Fruit fly (Drosophila melanogaster): ENCODE results near the gene ck.
A peak's percentile ranks its signal among the peaks of the same experiment; 100 is the strongest.

Gene ck

DNA sequence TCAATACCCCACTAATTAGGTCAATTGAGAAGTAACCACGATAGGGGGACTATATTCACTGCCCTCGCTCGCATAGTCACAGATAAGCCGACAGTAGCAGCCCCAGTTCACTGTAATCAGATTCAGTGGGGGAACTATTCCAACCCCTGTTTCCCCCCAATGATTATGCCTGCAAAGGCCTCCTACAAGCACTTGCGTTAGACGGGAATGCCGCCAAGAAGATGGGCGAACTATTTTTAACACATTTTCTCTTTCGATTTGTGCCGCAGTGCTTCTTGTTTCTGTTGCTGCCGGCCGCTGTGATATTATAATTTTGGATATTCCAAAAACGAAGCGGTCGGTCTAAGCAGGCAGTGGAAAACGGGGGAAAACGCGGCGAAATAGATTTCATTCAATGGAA, 8.0 kb upstream of the ck start:
- TF ChIP-seq CG8301 (tag; optimal IDR thresholded peaks at IDR 0.05), result no peak

DNA sequence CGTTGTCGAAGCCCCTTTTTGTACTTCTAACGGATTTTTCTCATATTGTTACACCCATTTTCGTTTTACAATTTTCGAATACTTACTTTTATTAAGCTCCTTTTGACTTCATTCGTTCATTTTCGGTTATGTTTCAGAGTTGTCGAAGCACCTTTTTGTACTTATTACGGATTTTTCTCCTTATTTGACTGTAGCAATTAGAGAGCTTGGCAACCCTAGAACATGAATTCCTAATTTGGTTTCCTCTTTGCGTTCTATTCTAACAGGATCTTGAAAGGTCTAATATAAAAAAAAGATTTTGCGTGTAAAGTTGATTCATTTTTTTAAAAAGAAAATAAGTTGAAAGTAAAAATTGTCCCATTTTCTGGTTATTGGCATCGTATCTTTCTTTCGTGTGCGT, 4.4 kb upstream of the ck start:
- TF ChIP-seq CG12605 (GFP tag; IDR thresholded peaks at IDR 0.05), result no peak
- no peak for TF ChIP-seq Snoo (tag; optimal IDR thresholded peaks at IDR 0.05)
- no peak for TF ChIP-seq rn (GFP tag; IDR thresholded peaks at IDR 0.05)
- TF ChIP-seq CG8159 (tag; optimal IDR thresholded peaks at IDR 0.05), result no peak
- no peak for TF ChIP-seq Pif1B (GFP tag; optimal IDR thresholded peaks at IDR 0.05)
- no peak for TF ChIP-seq CG13204 (GFP tag; optimal IDR thresholded peaks at IDR 0.05)

DNA sequence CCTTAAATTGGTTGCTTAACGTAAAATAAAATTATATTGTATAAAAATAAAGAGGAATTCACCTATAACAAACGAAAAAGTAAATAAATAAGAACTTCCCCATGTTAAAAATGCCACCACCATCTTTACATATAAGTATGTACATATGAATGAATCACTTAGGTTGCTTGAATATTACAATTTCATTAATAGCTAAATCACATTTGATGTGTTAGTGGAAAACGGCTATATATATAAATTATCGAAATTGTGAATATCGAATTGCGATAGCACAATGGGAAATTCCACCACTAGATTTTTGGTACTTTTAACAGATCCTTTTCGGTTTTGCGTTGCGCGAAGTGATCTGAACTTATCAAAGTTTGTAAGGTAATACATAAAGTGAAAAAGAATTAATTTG, 3.7 kb upstream of the ck start, which contains the start of the genes solo and vas:
solo (plus strand) TSS at position 289 of the 400 bp plus-strand sequence.
vas (plus strand) TSS at position 289 of the 400 bp plus-strand sequence.
- no peak for TF ChIP-seq Pif1B (GFP tag; optimal IDR thresholded peaks at IDR 0.05)
- TF ChIP-seq rn (GFP tag; IDR thresholded peaks at IDR 0.05), result no peak
- TF ChIP-seq CG4496 (GFP tag; IDR thresholded peaks at IDR 0.05), result no peak; the same call in 2 of the 3 replicates
- 0 out of 2 replicates have a peak, but pooled peaks have one; percentile 35 for TF ChIP-seq CG32121 (GFP tag; IDR thresholded peaks at IDR 0.05)
- TF ChIP-seq Ets98B (GFP tag; IDR thresholded peaks at IDR 0.05), result no peak
- TF ChIP-seq CG15710 (tag; optimal IDR thresholded peaks at IDR 0.05), result peak; percentile 35
- no peak for TF ChIP-seq CG10348 (GFP tag; IDR thresholded peaks at IDR 0.05)
- no peak for TF ChIP-seq CG9948 (tag; optimal IDR thresholded peaks at IDR 0.05)
- TF ChIP-seq gl (tag; optimal IDR thresholded peaks at IDR 0.05), result no peak
- peak; percentile 19 for TF ChIP-seq CG17806 (tag; optimal IDR thresholded peaks at IDR 0.05)
- no peak for TF ChIP-seq EcR (GFP tag; optimal IDR thresholded peaks at IDR 0.05)
- TF ChIP-seq CG8301 (tag; optimal IDR thresholded peaks at IDR 0.05), result peak; percentile 14
- TF ChIP-seq CG34367 (tag; optimal IDR thresholded peaks at IDR 0.05), result no peak

DNA sequence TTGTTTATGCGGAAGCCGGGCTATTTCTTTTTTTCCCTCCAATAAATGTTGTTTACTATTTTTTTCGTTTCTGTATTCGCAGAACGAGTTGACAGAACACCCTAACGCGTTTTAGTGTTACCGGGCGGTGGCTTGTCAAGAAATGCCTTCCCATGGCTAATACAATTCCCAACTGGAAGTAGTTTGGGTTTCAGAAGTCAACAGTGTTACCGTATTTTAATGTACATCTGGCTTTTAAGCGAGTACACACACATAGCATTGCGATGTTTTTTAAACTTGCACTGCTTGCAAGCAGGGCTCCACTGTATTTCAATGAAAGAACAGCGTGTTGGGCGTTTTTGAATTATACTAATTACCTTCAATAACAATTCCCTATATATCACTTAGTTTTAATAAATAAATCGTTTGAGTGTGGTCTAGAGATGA, 2.9 kb upstream of the ck start, which contains the start of gene TfIIS:
TfIIS (minus strand) TSS at position 178 of the 426 bp plus-strand sequence.
- no peak for TF ChIP-seq fd96Ca (GFP tag; IDR thresholded peaks at IDR 0.05)

DNA sequence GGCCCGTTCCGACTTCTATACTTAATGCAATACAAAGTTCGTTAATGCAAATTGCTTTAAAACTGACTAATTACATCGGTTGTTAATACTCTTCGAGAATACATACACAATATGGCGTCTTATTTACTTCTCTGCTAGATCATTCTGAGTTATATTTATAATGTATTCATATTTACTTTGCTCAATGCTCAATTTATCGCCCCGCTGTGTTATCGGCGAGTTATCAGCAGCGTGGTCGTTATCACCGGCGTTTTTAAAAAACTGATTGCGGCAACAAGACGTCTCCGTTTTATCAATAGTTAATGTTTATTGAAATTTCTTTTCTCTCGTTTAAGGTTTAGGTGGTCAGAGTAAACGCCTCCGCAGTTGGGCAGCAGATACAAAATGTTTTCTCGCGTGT, 1.3 kb upstream of the ck start:
- TF ChIP-seq CG8301 (tag; optimal IDR thresholded peaks at IDR 0.05), result no peak
- no peak for TF ChIP-seq CG4496 (GFP tag; IDR thresholded peaks at IDR 0.05)
- no peak for TF ChIP-seq EcR (GFP tag; optimal IDR thresholded peaks at IDR 0.05)
- no peak for TF ChIP-seq CG14655 (GFP tag; optimal IDR thresholded peaks at IDR 0.05)
- TF ChIP-seq Pif1B (GFP tag; optimal IDR thresholded peaks at IDR 0.05), result no peak
- TF ChIP-seq CG10348 (GFP tag; IDR thresholded peaks at IDR 0.05), result no peak
- TF ChIP-seq CG12605 (GFP tag; IDR thresholded peaks at IDR 0.05), result no peak
- TF ChIP-seq Snoo (tag; optimal IDR thresholded peaks at IDR 0.05), result no peak
- TF ChIP-seq fd96Ca (GFP tag; IDR thresholded peaks at IDR 0.05), result no peak
- no peak for TF ChIP-seq CG32121 (GFP tag; IDR thresholded peaks at IDR 0.05)
- no peak for TF ChIP-seq CG15710 (tag; optimal IDR thresholded peaks at IDR 0.05)

DNA sequence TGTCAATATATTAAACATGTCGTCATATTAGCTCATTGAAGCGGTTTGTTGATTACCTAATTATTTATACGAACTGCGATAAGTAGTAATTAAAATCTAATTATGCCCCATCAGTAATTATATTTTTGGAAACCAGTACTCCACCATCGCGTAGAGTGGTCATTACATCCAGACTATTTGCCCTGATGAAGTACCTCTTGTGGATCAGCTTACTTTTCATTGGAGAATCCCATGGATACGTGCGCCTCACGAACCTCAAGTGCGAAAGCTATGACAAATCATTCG, 398 bp upstream of the ck start, which contains the start of gene CG33679:
CG33679 (plus strand) TSS at position 186 of the 285 bp plus-strand sequence.
- no peak for TF ChIP-seq gl (tag; optimal IDR thresholded peaks at IDR 0.05)
- TF ChIP-seq fd96Ca (GFP tag; IDR thresholded peaks at IDR 0.05), result no peak
- no peak for TF ChIP-seq CG8159 (tag; optimal IDR thresholded peaks at IDR 0.05)
- no peak for TF ChIP-seq CG15710 (tag; optimal IDR thresholded peaks at IDR 0.05)
- TF ChIP-seq Pif1A (GFP tag; optimal IDR thresholded peaks at IDR 0.05), result no peak
- TF ChIP-seq CG10348 (GFP tag; IDR thresholded peaks at IDR 0.05), result no peak
- TF ChIP-seq CG9948 (tag; optimal IDR thresholded peaks at IDR 0.05), result no peak
- TF ChIP-seq D1 (tag; optimal IDR thresholded peaks at IDR 0.05), result no peak
- TF ChIP-seq CG12605 (GFP tag; IDR thresholded peaks at IDR 0.05), result no peak
- TF ChIP-seq CG32121 (GFP tag; IDR thresholded peaks at IDR 0.05), result no peak
- TF ChIP-seq EcR (GFP tag; optimal IDR thresholded peaks at IDR 0.05), result no peak
- no peak for TF ChIP-seq CG4496 (GFP tag; IDR thresholded peaks at IDR 0.05)
- TF ChIP-seq CG8301 (tag; optimal IDR thresholded peaks at IDR 0.05), result no peak
- TF ChIP-seq CG34367 (tag; optimal IDR thresholded peaks at IDR 0.05), result no peak
- TF ChIP-seq rn (GFP tag; IDR thresholded peaks at IDR 0.05), result no peak
- TF ChIP-seq Ets98B (GFP tag; IDR thresholded peaks at IDR 0.05), result no peak
- TF ChIP-seq Snoo (tag; optimal IDR thresholded peaks at IDR 0.05), result no peak
- no peak for TF ChIP-seq CG13204 (GFP tag; optimal IDR thresholded peaks at IDR 0.05)
- TF ChIP-seq CG17806 (tag; optimal IDR thresholded peaks at IDR 0.05), result no peak
- TF ChIP-seq CG14655 (GFP tag; optimal IDR thresholded peaks at IDR 0.05), result no peak

DNA sequence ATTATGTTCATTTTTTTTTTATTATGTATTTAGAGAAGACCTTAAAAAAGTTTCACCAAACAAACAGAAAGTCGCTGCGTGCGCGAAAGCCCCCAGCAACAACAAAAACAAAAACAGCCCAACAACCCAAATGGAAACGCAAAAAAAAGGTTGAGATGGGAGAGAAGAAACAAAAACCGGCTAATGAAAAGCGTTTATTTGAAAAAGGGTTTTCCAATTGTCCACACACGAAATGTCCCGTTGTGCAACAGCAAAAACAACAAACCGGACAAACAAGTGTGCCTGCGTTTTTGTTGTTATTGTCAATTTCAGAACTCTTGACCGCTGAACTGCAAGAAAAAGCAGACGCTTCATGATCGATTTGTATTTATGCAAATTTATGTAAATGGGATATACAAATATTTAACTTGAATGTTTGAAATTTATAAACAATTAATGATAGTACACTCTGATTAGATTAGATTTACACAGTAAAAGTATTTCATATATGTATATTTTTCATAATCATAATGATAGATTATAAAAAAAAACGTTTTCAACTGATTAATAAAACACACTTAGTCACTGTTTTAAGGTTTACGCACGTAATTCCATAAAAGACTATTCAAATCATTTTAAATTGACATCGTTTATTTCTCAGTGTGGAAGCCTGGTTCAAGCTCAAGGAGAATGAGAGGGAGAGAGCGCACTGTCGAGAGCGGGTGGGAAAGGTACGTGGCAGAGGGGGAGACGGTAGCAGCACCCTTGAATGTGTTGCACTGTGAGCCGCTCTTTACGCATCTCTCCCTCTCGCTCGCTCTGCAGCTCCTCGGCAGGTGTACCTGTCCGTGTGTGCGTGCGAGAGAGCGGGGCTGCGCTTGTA, 1.1 kb downstream of the ck start:
- TF ChIP-seq EcR (GFP tag; optimal IDR thresholded peaks at IDR 0.05), result no peak
- TF ChIP-seq CG15710 (tag; optimal IDR thresholded peaks at IDR 0.05), result peak; percentile 82
- TF ChIP-seq CG34367 (tag; optimal IDR thresholded peaks at IDR 0.05), result peak; percentile 60
- TF ChIP-seq Ets98B (GFP tag; IDR thresholded peaks at IDR 0.05), result peak; percentile 72
- TF ChIP-seq CG13204 (GFP tag; optimal IDR thresholded peaks at IDR 0.05), result peak; percentile 88
- peak; percentile 54; the same call in 1 of the 2 replicates for TF ChIP-seq rn (GFP tag; IDR thresholded peaks at IDR 0.05)
- peak; percentile 84 for TF ChIP-seq CG17806 (tag; optimal IDR thresholded peaks at IDR 0.05)
- TF ChIP-seq CG4496 (GFP tag; IDR thresholded peaks at IDR 0.05), result peak; percentile 88
- peak; percentile 17; the same call in 1 of the 2 replicates for TF ChIP-seq CG10348 (GFP tag; IDR thresholded peaks at IDR 0.05)
- TF ChIP-seq D1 (tag; optimal IDR thresholded peaks at IDR 0.05), result peak; percentile 80
- TF ChIP-seq CG12605 (GFP tag; IDR thresholded peaks at IDR 0.05), result peak; percentile 82
- TF ChIP-seq CG8159 (tag; optimal IDR thresholded peaks at IDR 0.05), result peak; percentile 93
- peak; percentile 92 for TF ChIP-seq CG14655 (GFP tag; optimal IDR thresholded peaks at IDR 0.05)
- peak; percentile 89 for TF ChIP-seq Pif1B (GFP tag; optimal IDR thresholded peaks at IDR 0.05)
- TF ChIP-seq CG9948 (tag; optimal IDR thresholded peaks at IDR 0.05), result peak; percentile 87
- peak; percentile 83; the same call in 1 of the 2 replicates for TF ChIP-seq CG32121 (GFP tag; IDR thresholded peaks at IDR 0.05)
- TF ChIP-seq gl (tag; optimal IDR thresholded peaks at IDR 0.05), result peak; percentile 68
- TF ChIP-seq CG8301 (tag; optimal IDR thresholded peaks at IDR 0.05), result peak; percentile 89
- peak; percentile 72 for TF ChIP-seq Pif1A (GFP tag; optimal IDR thresholded peaks at IDR 0.05)
- no peak for TF ChIP-seq fd96Ca (GFP tag; IDR thresholded peaks at IDR 0.05)
- peak; percentile 87 for TF ChIP-seq Snoo (tag; optimal IDR thresholded peaks at IDR 0.05)

Measured in whole organism, pupa.